Fruit fly (Drosophila melanogaster): ENCODE results near the gene CG9902.

CG9902 gene

dm6 chrX:16585569-16585968 lies 38.2 kb upstream of the CG9902 start (continued):
- TF ChIP-seq Oli (tag; optimal IDR thresholded peaks at IDR 0.05): peak; percentile 35
- peak; percentile 17 for TF ChIP-seq Sox100B (GFP tag; optimal IDR thresholded peaks at IDR 0.05)
- no peak for TF ChIP-seq CG11247 (GFP tag; IDR thresholded peaks at IDR 0.05)
- TF ChIP-seq CG13424 (tag; optimal IDR thresholded peaks at IDR 0.05): peak; percentile 25
- no peak for TF ChIP-seq CG17802 (tag; optimal IDR thresholded peaks at IDR 0.05)
- no peak for TF ChIP-seq ash1 (GFP tag; optimal IDR thresholded peaks at IDR 0.05)
- TF ChIP-seq oc (tag; optimal IDR thresholded peaks at IDR 0.05): no peak
- no peak for TF ChIP-seq ssp (GFP tag; IDR thresholded peaks at IDR 0.05)
- TF ChIP-seq CG11504 (tag; optimal IDR thresholded peaks at IDR 0.05): peak; percentile 51
- TF ChIP-seq CG6791 (GFP tag; IDR thresholded peaks at IDR 0.05; ENCODE audit: partially characterized antibody): no peak
- TF ChIP-seq CG15514 (GFP tag; optimal IDR thresholded peaks at IDR 0.05): no peak
- no peak for TF ChIP-seq CG12104 (GFP tag; optimal IDR thresholded peaks at IDR 0.05)
- no peak for TF ChIP-seq CG1602 (GFP tag; optimal IDR thresholded peaks at IDR 0.05)
- TF ChIP-seq stc (GFP tag; IDR thresholded peaks at IDR 0.05): no peak
- TF ChIP-seq CG2116 (GFP tag; optimal IDR thresholded peaks at IDR 0.05): no peak
- no peak for TF ChIP-seq CG6175 (GFP tag; IDR thresholded peaks at IDR 0.05)
- TF ChIP-seq ATbp (GFP tag; optimal IDR thresholded peaks at IDR 0.05): no peak
- no peak for TF ChIP-seq rib (GFP tag; IDR thresholded peaks at IDR 0.05)
- no peak for TF ChIP-seq dmrt11E (tag; optimal IDR thresholded peaks at IDR 0.05)
- TF ChIP-seq Dip2 (GFP tag; IDR thresholded peaks at IDR 0.05): no peak
- TF ChIP-seq CG8388 (GFP tag; optimal IDR thresholded peaks at IDR 0.05): no peak
- TF ChIP-seq h (optimal IDR thresholded peaks at IDR 0.05): no peak
- TF ChIP-seq corto (GFP tag; optimal IDR thresholded peaks at IDR 0.05): no peak
- no peak for TF ChIP-seq nerfin-1 (tag; optimal IDR thresholded peaks at IDR 0.05)
- peak; percentile 28 for TF ChIP-seq CG18619 (GFP tag; optimal IDR thresholded peaks at IDR 0.05)
- TF ChIP-seq CG30403 (GFP tag; optimal IDR thresholded peaks at IDR 0.05): peak; percentile 21
- TF ChIP-seq H15 (GFP tag; IDR thresholded peaks at IDR 0.05): no peak
- peak; percentile 39 for TF ChIP-seq grau (tag; optimal IDR thresholded peaks at IDR 0.05)
- TF ChIP-seq gcm2 (GFP tag; optimal IDR thresholded peaks at IDR 0.05): no peak
- TF ChIP-seq eve (GFP tag; optimal IDR thresholded peaks at IDR 0.05): no peak
- TF ChIP-seq gt (GFP tag; IDR thresholded peaks at IDR 0.05): no peak
- TF ChIP-seq B-H2 (GFP tag; optimal IDR thresholded peaks at IDR 0.05): no peak
- no peak for TF ChIP-seq aop (GFP tag; IDR thresholded peaks at IDR 0.05)
- no peak for TF ChIP-seq CG1792 (GFP tag; optimal IDR thresholded peaks at IDR 0.05)
- no peak for TF ChIP-seq vnd (GFP tag; IDR thresholded peaks at IDR 0.05; ENCODE audit: partially characterized antibody)
- TF ChIP-seq CG18476 (GFP tag; optimal IDR thresholded peaks at IDR 0.05): no peak
- no peak for TF ChIP-seq maf-S (GFP tag; optimal IDR thresholded peaks at IDR 0.05)
- no peak for TF ChIP-seq cg (GFP tag; optimal IDR thresholded peaks at IDR 0.05)
- TF ChIP-seq Bgb (GFP tag; IDR thresholded peaks at IDR 0.05; ENCODE audit: partially characterized antibody): no peak
- 0 out of 2 replicates have a peak, but pooled peaks have one; percentile 13 for TF ChIP-seq vvl (GFP tag; IDR thresholded peaks at IDR 0.05)
- no peak for TF ChIP-seq NC2α (GFP tag; optimal IDR thresholded peaks at IDR 0.05)
- TF ChIP-seq CG9437 (GFP tag; optimal IDR thresholded peaks at IDR 0.05): no peak
- TF ChIP-seq nmo (GFP tag; optimal IDR thresholded peaks at IDR 0.05): no peak
- no peak for TF ChIP-seq tgo (GFP tag; IDR thresholded peaks at IDR 0.05)
- TF ChIP-seq CG13775 (GFP tag; optimal IDR thresholded peaks at IDR 0.05): no peak
- TF ChIP-seq CG33213 (GFP tag; optimal IDR thresholded peaks at IDR 0.05): no peak
- no peak for TF ChIP-seq Deaf1 (tag; optimal IDR thresholded peaks at IDR 0.05)
- peak; percentile 49 for TF ChIP-seq CG7839 (tag; optimal IDR thresholded peaks at IDR 0.05)
- TF ChIP-seq peb (GFP tag; IDR thresholded peaks at IDR 0.05): no peak
- TF ChIP-seq CG17359 (tag; optimal IDR thresholded peaks at IDR 0.05): peak; percentile 20
- TF ChIP-seq Nf-YB (GFP tag; optimal IDR thresholded peaks at IDR 0.05): no peak
- TF ChIP-seq Blimp-1 (GFP tag; optimal IDR thresholded peaks at IDR 0.05): no peak
